Worm (Caenorhabditis elegans) whole organism, early embryonic: ENCODE results near the gene F20G2.6.

ENCODE experiments used
- F13C5.2 ChIP-seq: sonication (generic microtip); optimal IDR thresholded peaks from 2 replicates; lab custom pipeline; 2017; ENCODE audit warnings: mild to moderate bottlenecking, missing genetic modification characterization, inconsistent platforms, missing compliant biosample characterization
- aly-1 ChIP-seq: sonication (generic microtip); optimal IDR thresholded peaks from 2 replicates; lab custom pipeline; 2016; ENCODE audit warnings: missing genetic modification characterization, missing compliant biosample characterization
- ama-1 ChIP-seq: fragments of 150-350 bp; optimal IDR thresholded peaks from 2 replicates; lab custom pipeline; 2014
- ceh-13 ChIP-seq: fragments of 200-800 bp; sonication (Bioruptor generic); optimal IDR thresholded peaks from 2 replicates; lab custom pipeline; 2018; ENCODE audit warnings: mild to moderate bottlenecking, missing genetic modification characterization, missing compliant biosample characterization
- ceh-36 ChIP-seq: sonication (generic microtip); optimal IDR thresholded peaks from 2 replicates; lab custom pipeline; 2016; ENCODE audit warnings: missing genetic modification characterization, inconsistent platforms, missing compliant biosample characterization
- ets-7 ChIP-seq: sonication (generic microtip); optimal IDR thresholded peaks from 2 replicates; lab custom pipeline; 2016; ENCODE audit warnings: missing genotype, missing genetic modification characterization, missing compliant biosample characterization
- flt-1 ChIP-seq: fragments of 200-800 bp; sonication (Bioruptor generic); IDR thresholded peaks from 2 replicates; pipeline ENCODE4 v1.3.6; 2022; ENCODE audit warnings: missing genetic modification characterization, missing compliant biosample characterization
- hmbx-1 ChIP-seq: sonication (generic microtip); optimal IDR thresholded peaks from 2 replicates; lab custom pipeline; 2016; ENCODE audit warnings: mild to moderate bottlenecking, missing genetic modification characterization, missing compliant biosample characterization
- hnd-1 ChIP-seq: sonication (generic microtip); optimal IDR thresholded peaks from 2 replicates; lab custom pipeline; 2016; ENCODE audit warnings: missing genetic modification characterization, missing compliant biosample characterization
- pes-1 ChIP-seq: fragments of 200-800 bp; sonication (Bioruptor generic); IDR thresholded peaks from 2 replicates; pipeline ENCODE4 v1.3.6; 2022; ENCODE audit warnings: missing genetic modification reagents, missing genetic modification characterization, missing compliant biosample characterization
- sea-1 ChIP-seq: fragments of 200-800 bp; sonication (Bioruptor generic); conservative IDR thresholded peaks from 2 replicates; pipeline ENCODE4 v1.3.6; 2022; ENCODE audit warnings: missing genetic modification characterization, missing compliant biosample characterization
- tbx-11 ChIP-seq: fragments of 200-800 bp; sonication (Bioruptor generic); IDR thresholded peaks from 2 replicates; pipeline ENCODE4 v1.3.6; 2022; ENCODE audit warnings: missing genetic modification characterization, missing compliant biosample characterization
- tbx-37 ChIP-seq: fragments of 200-800 bp; sonication (Bioruptor generic); conservative IDR thresholded peaks from 2 replicates; pipeline ENCODE4 v1.3.6; 2022; ENCODE audit warnings: missing genetic modification reagents, missing genetic modification characterization, missing compliant biosample characterization

- TF ChIP-seq pes-1 (GFP tag; lab: Robert Waterston, UW), result no peak
- TF ChIP-seq sea-1 (GFP tag; lab: Robert Waterston, UW), result no peak
- no peak for TF ChIP-seq ama-1
- TF ChIP-seq hnd-1 (tag; lab: Kevin White, UChicago), result no peak
- TF ChIP-seq tbx-37 (GFP tag; lab: Robert Waterston, UW), result no peak
- TF ChIP-seq tbx-11 (GFP tag; lab: Robert Waterston, UW), result no peak
- TF ChIP-seq ets-7, result no peak
- no peak for TF ChIP-seq ceh-13
- no peak for TF ChIP-seq flt-1
- no peak for TF ChIP-seq hmbx-1 (tag; lab: Kevin White, UChicago)
- TF ChIP-seq ceh-36, result no peak
- no peak for TF ChIP-seq aly-1 (tag; lab: Kevin White, UChicago)
- TF ChIP-seq F13C5.2, result no peak
These were observed 27.7 kb downstream of the F20G2.6 start for ce11 chrV:13790557-13790956.
